Worm (Caenorhabditis elegans) whole organism, L1 larva: ENCODE measurements around the gene pals-29.

Source experiments
- dsc-1 ChIP-seq: sonication (generic microtip); optimal IDR thresholded peaks from 2 replicates; lab custom pipeline; 2016; ENCODE audit warnings: mild to moderate bottlenecking, missing genetic modification characterization, missing compliant biosample characterization
- fkh-10 ChIP-seq: sonication (generic microtip); optimal IDR thresholded peaks from 2 replicates; lab custom pipeline; 2017; ENCODE audit warnings: missing biosample characterization, missing genetic modification reagents, missing genetic modification characterization
- irx-1 ChIP-seq: sonication (generic microtip); optimal IDR thresholded peaks from 2 replicates; lab custom pipeline; 2016; ENCODE audit warnings: missing genetic modification characterization, missing compliant biosample characterization
- lin-13 ChIP-seq: fragments of 150-350 bp; optimal IDR thresholded peaks from 2 replicates; lab custom pipeline; 2014; ENCODE audit warnings: missing biosample characterization, missing genetic modification reagents, missing genetic modification characterization
- lin-15B ChIP-seq: fragments of 150-350 bp; sonication (generic microtip); optimal IDR thresholded peaks from 3 replicates; lab custom pipeline; 2014; ENCODE audit warnings: missing biosample characterization, missing genetic modification characterization
- lsy-2 ChIP-seq, 2 experiments: fragments of 150-350 bp; optimal IDR thresholded peaks; 2 replicates each; lab custom pipeline; 2014; ENCODE audit warnings: missing biosample characterization in 2 of 2, missing genetic modification characterization in 2 of 2
- nhr-11 ChIP-seq: fragments of 150-350 bp; optimal IDR thresholded peaks from 2 replicates; lab custom pipeline; 2014; ENCODE audit warnings: missing biosample characterization, missing genetic modification characterization
- nhr-77 ChIP-seq: fragments of 150-350 bp; optimal IDR thresholded peaks from 2 replicates; lab custom pipeline; 2014; ENCODE audit warnings: missing biosample characterization, missing genetic modification characterization
- snpc-4 ChIP-seq: fragments of 150-350 bp; optimal IDR thresholded peaks from 2 replicates; lab custom pipeline; 2014; ENCODE audit warnings: missing biosample characterization, missing genetic modification characterization
- zag-1 ChIP-seq: fragments of 150-350 bp; optimal IDR thresholded peaks from 2 replicates; lab custom pipeline; 2014; ENCODE audit warnings: missing biosample characterization, missing genetic modification characterization
- ztf-4 ChIP-seq: fragments of 150-350 bp; optimal IDR thresholded peaks from 2 replicates; lab custom pipeline; 2014; ENCODE audit warnings: missing biosample characterization, missing genetic modification characterization

ce11 chrIV:14528718-14529117 lies 13.7 kb downstream of the pals-29 start, which contains the start of gene T27E7.3:
- TF ChIP-seq ztf-4 (tag; lab: Kevin White, UChicago) (no peak), lin-15B (tag; lab: Kevin White, UChicago) (no peak), nhr-11 (tag; lab: Kevin White, UChicago) (no peak), irx-1 (tag; lab: Kevin White, UChicago) (no peak), dsc-1 (no peak), lin-13 (no peak), fkh-10 (GFP tag; lab: Kevin White, UChicago) (no peak), zag-1 (tag; lab: Kevin White, UChicago) (no peak), snpc-4 (no peak), lsy-2 (tag; optimal IDR thresholded peaks at IDR 0.05; lab: Kevin White, UChicago) (no peak), nhr-77 (tag; lab: Kevin White, UChicago) (no peak)
